Worm (Caenorhabditis elegans) whole organism, L1 larva: ENCODE data around the gene ZK742.6.
A peak's percentile ranks its signal among the peaks of the same experiment; 100 is the strongest.

Source experiments
- lin-35 ChIP-seq, 2 experiments: fragments of 150-350 bp; optimal IDR thresholded peaks; 2 replicates each; lab custom pipeline; 2014; ENCODE audit warnings: missing biosample characterization in 2 of 2, missing genetic modification characterization in 2 of 2, missing genetic modification reagents in 2 of 2
- nhr-237 ChIP-seq: fragments of 150-350 bp; optimal IDR thresholded peaks from 2 replicates; lab custom pipeline; 2014; ENCODE audit warnings: missing biosample characterization, missing genetic modification characterization
- pqm-1 ChIP-seq: sonication (generic microtip); optimal IDR thresholded peaks from 3 replicates; lab custom pipeline; 2017; ENCODE audit warnings: missing biosample characterization, missing genetic modification characterization
- snpc-4 ChIP-seq: fragments of 150-350 bp; optimal IDR thresholded peaks from 2 replicates; lab custom pipeline; 2014; ENCODE audit warnings: missing biosample characterization, missing genetic modification characterization

DNA sequence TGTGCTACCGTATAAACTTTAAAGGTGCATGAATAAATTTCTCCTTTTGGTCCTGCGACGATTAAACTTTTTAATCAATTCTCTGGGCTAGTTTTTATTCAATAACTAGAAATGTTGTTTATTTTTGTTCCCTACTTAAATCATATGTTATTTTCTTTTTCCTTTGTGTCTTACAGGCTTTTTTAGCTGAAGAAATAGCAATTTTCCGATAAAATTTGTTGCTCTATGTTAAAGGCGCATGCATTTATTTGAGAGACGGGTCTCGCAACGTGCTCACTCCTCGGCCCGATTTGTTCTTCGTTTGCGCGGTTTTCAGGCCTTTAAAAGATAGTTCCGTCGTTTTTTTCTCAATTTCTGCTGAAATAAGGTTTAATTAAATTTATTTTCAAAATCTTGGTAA is 39.2 kb upstream of the ZK742.6 start:
- no peak for TF ChIP-seq pqm-1 (tag; lab: Kevin White, UChicago)
- no peak for TF ChIP-seq snpc-4 (tag; lab: Kevin White, UChicago)
- TF ChIP-seq nhr-237 (tag; lab: Kevin White, UChicago) = no peak
- TF ChIP-seq lin-35 (GFP tag; optimal IDR thresholded peaks at IDR 0.05; lab: Kevin White, UChicago) = peak in 1 of 2 experiments; percentile 30
